Worm (Caenorhabditis elegans): ENCODE data around the gene Y50E8A.2.
A peak's percentile ranks its signal among the peaks of the same experiment; 100 is the strongest.

DNA sequence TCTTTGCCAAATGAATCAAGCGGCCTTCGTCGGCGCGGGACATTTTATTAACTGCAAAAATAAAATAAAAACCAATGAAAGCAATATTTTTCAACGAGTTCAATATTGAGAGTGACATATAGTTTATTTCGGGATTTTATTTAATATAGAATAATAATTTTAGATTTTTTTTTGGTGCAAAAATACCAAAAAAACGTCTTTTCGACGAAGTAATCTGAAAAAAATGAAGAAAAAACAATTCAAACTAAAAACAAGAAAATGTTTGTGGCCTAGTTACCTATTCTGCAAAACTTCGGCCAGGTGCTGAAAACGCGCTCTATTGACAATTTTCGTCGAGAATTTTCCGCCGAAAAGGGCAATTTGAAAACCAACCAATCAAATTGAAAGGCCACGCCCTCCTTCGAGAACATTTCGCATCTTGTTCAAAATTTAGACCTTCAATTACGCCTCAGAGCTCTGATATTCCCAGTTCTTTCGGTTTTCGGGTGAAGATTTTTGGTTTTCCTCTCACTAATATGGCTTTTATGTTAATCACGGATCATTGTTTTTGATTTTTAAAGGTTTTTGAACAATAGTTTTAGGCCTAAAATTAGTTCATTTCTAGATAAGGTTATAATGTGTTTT is 43.1 kb downstream of the Y50E8A.2 start, which contains the start of gene C47E8.4:
- peak; percentile 80; the same call in 1 of the 2 replicates for TF ChIP-seq F39B2.1 (GFP tag; IDR thresholded peaks at IDR 0.05)
- no peak for TF ChIP-seq hlh-12 (tag; optimal IDR thresholded peaks at IDR 0.05)
- TF ChIP-seq C06A6.2 (GFP tag; conservative IDR thresholded peaks at IDR 0.05) = peak; percentile 94
- peak; percentile 8 for TF ChIP-seq pha-4 (tag; optimal IDR thresholded peaks at IDR 0.05)
- TF ChIP-seq egl-44 (GFP tag; IDR thresholded peaks at IDR 0.05) = peak; percentile 73
- TF ChIP-seq hmg-1.2 (GFP tag; IDR thresholded peaks at IDR 0.05) = peak; percentile 72
